Fruit fly (Drosophila melanogaster): Measurements from ENCODE around the gene nau.
A peak's percentile ranks its signal among the peaks of the same experiment; 100 is the strongest.

nau gene

dm6 chr3R:23726740-23727139, 8.6 kb upstream of the nau start (continued):
- TF ChIP-seq CG8359 (GFP tag; optimal IDR thresholded peaks at IDR 0.05; ENCODE audit: borderline replicate concordance), result peak; percentile 2
- TF ChIP-seq ac (GFP tag; optimal IDR thresholded peaks at IDR 0.05), result no peak
- TF ChIP-seq wdn (GFP tag; IDR thresholded peaks at IDR 0.05), result peak; percentile 80
- 0 out of 2 replicates have a peak, but pooled peaks have one; percentile 35 for TF ChIP-seq bowl (GFP tag; IDR thresholded peaks at IDR 0.05)
- TF ChIP-seq CG6765 (GFP tag; optimal IDR thresholded peaks at IDR 0.05), result peak; percentile 79
- TF ChIP-seq MESR4 (GFP tag; optimal IDR thresholded peaks at IDR 0.05), result no peak
- peak; percentile 85; the same call in 1 of the 2 replicates for TF ChIP-seq rib (GFP tag; IDR thresholded peaks at IDR 0.05)
- no peak for TF ChIP-seq insv (GFP tag; optimal IDR thresholded peaks at IDR 0.05)
- TF ChIP-seq cas (GFP tag; IDR thresholded peaks at IDR 0.05), result peak; percentile 77
- TF ChIP-seq B-H1 (GFP tag; IDR thresholded peaks at IDR 0.05), result peak; percentile 67
- peak; percentile 58 for TF ChIP-seq CHES-1-like (GFP tag; optimal IDR thresholded peaks at IDR 0.05)
- TF ChIP-seq bsh (GFP tag; optimal IDR thresholded peaks at IDR 0.05), result peak; percentile 15 to 69
- TF ChIP-seq CG17568 (GFP tag; optimal IDR thresholded peaks at IDR 0.05), result peak; percentile 25
- peak; percentile 49 for TF ChIP-seq CG10462 (GFP tag; optimal IDR thresholded peaks at IDR 0.05)
- TF ChIP-seq tx (GFP tag; optimal IDR thresholded peaks at IDR 0.05), result peak; percentile 64
- TF ChIP-seq Nf-YB (GFP tag; optimal IDR thresholded peaks at IDR 0.05), result peak; percentile 64
- peak; percentile 52 for TF ChIP-seq Bdp1 (GFP tag; optimal IDR thresholded peaks at IDR 0.05)
- peak; percentile 73 for TF ChIP-seq Side (GFP tag; optimal IDR thresholded peaks at IDR 0.05)
- TF ChIP-seq pros (GFP tag; optimal IDR thresholded peaks at IDR 0.05), result no peak
- TF ChIP-seq Ada2b (GFP tag; IDR thresholded peaks at IDR 0.05), result peak; percentile 85
- TF ChIP-seq hbn (GFP tag; IDR thresholded peaks at IDR 0.05; ENCODE audit: partially characterized antibody), result no peak
- TF ChIP-seq CG15601 (tag; optimal IDR thresholded peaks at IDR 0.05), result no peak
- TF ChIP-seq CG3847 (GFP tag; IDR thresholded peaks at IDR 0.05), result peak; percentile 76
- no peak for TF ChIP-seq CG7745 (tag; optimal IDR thresholded peaks at IDR 0.05)
- peak; percentile 76 for TF ChIP-seq Ets65A (GFP tag)
- no peak for TF ChIP-seq Gsc (GFP tag; IDR thresholded peaks at IDR 0.05)
- TF ChIP-seq CG13424 (tag; optimal IDR thresholded peaks at IDR 0.05), result peak; percentile 63
- TF ChIP-seq Dref (GFP tag; IDR thresholded peaks at IDR 0.05), result no peak
- TF ChIP-seq cg (GFP tag; optimal IDR thresholded peaks at IDR 0.05), result no peak
- peak; percentile 93 for TF ChIP-seq lilli (GFP tag; optimal IDR thresholded peaks at IDR 0.05)
- peak; percentile 77 for TF ChIP-seq fd3F (GFP tag; optimal IDR thresholded peaks at IDR 0.05)
- peak; percentile 66 for TF ChIP-seq CG16815 (GFP tag; optimal IDR thresholded peaks at IDR 0.05)
- TF ChIP-seq nom (GFP tag; optimal IDR thresholded peaks at IDR 0.05), result no peak
- TF ChIP-seq CG13624 (GFP tag; optimal IDR thresholded peaks at IDR 0.05), result peak; percentile 78
- TF ChIP-seq Six4 (GFP tag; optimal IDR thresholded peaks at IDR 0.05), result peak; percentile 48
- peak; percentile 32 for TF ChIP-seq shn (GFP tag; optimal IDR thresholded peaks at IDR 0.05)
- TF ChIP-seq CG12744 (GFP tag; optimal IDR thresholded peaks at IDR 0.05), result peak; percentile 53
- TF ChIP-seq CG14965 (GFP tag; optimal IDR thresholded peaks at IDR 0.05; ENCODE audit: borderline replicate concordance), result no peak
- TF ChIP-seq gro (GFP tag; optimal IDR thresholded peaks at IDR 0.05), result peak; percentile 66
- TF ChIP-seq CG42726 (GFP tag; IDR thresholded peaks at IDR 0.05; ENCODE audit: partially characterized antibody), result no peak
- TF ChIP-seq CG12299 (tag; optimal IDR thresholded peaks at IDR 0.05), result peak; percentile 37
- TF ChIP-seq CG4328 (GFP tag; optimal IDR thresholded peaks at IDR 0.05), result no peak
- no peak for TF ChIP-seq p53 (GFP tag; optimal IDR thresholded peaks at IDR 0.05)
- TF ChIP-seq slou (GFP tag; optimal IDR thresholded peaks at IDR 0.05), result peak; percentile 71
- TF ChIP-seq ham (GFP tag; IDR thresholded peaks at IDR 0.05), result peak; percentile 75; the same call in 1 of the 2 replicates
- TF ChIP-seq Hmx (GFP tag; optimal IDR thresholded peaks at IDR 0.05), result peak; percentile 66
- no peak for TF ChIP-seq h (optimal IDR thresholded peaks at IDR 0.05)
- TF ChIP-seq Tbp (GFP tag; optimal IDR thresholded peaks at IDR 0.05), result no peak
- peak in 1 of 2 experiments; percentile 11 for TF ChIP-seq eve (GFP tag; optimal IDR thresholded peaks at IDR 0.05)
- TF ChIP-seq al (GFP tag; IDR thresholded peaks at IDR 0.05), result peak; percentile 87
- TF ChIP-seq CG1603 (tag; optimal IDR thresholded peaks at IDR 0.05), result peak; percentile 51
